Fruit fly (Drosophila melanogaster) whole organism, embryonic: Measurements from ENCODE around the gene CG3919.

Experiments used
- B-H1 ChIP-seq: fragments of 200-800 bp; sonication (Bioruptor generic); IDR thresholded peaks from 3 replicates; pipeline ENCODE4 v1.3.6; 2022; ENCODE audit warnings: missing biosample characterization, missing genetic modification characterization
- Bgb ChIP-seq: fragments of 200-800 bp; sonication (Bioruptor generic); IDR thresholded peaks from 2 replicates; pipeline ENCODE4 v1.3.6; 2022; ENCODE audit warnings: missing biosample characterization, missing genetic modification characterization; ENCODE audit not compliant: partially characterized antibody
- Bteb2 ChIP-seq: fragments of 200-800 bp; sonication (Bioruptor generic); optimal IDR thresholded peaks from 2 replicates; lab custom pipeline; 2016; ENCODE audit warnings: missing biosample characterization, missing genetic modification characterization
- CG11085 ChIP-seq: fragments of 200-800 bp; sonication (Bioruptor generic); IDR thresholded peaks from 2 replicates; pipeline ENCODE4 v1.3.6; 2022; ENCODE audit warnings: missing biosample characterization, missing genetic modification characterization
- CG12071 ChIP-seq: fragments of 200-800 bp; sonication (Bioruptor generic); optimal IDR thresholded peaks from 3 replicates; lab custom pipeline; 2018; ENCODE audit warnings: missing biosample characterization, mild to moderate bottlenecking, missing genetic modification characterization
- CG13894 ChIP-seq: fragments of 200-800 bp; sonication (Bioruptor generic); optimal IDR thresholded peaks from 3 replicates; lab custom pipeline; 2018; ENCODE audit warnings: missing biosample characterization, mild to moderate bottlenecking, missing genetic modification characterization, moderate library complexity
- CG14014 ChIP-seq: fragments of 200-800 bp; sonication (Bioruptor generic); IDR thresholded peaks from 2 replicates; pipeline ENCODE4 v1.3.6; 2022; ENCODE audit warnings: missing biosample characterization, missing genetic modification characterization
- CG1529 ChIP-seq: fragments of 200-800 bp; sonication (Bioruptor generic); optimal IDR thresholded peaks from 3 replicates; lab custom pipeline; 2018; ENCODE audit warnings: missing biosample characterization, missing genetic modification characterization
- CG1792 ChIP-seq: fragments of 200-800 bp; sonication (Bioruptor generic); optimal IDR thresholded peaks from 2 replicates; lab custom pipeline; 2016; ENCODE audit warnings: missing biosample characterization, missing genetic modification characterization
- CG30020 ChIP-seq: fragments of 200-800 bp; optimal IDR thresholded peaks from 2 replicates; lab custom pipeline; 2019; ENCODE audit warnings: missing biosample characterization, mild to moderate bottlenecking, missing genetic modification characterization, moderate library complexity
- CG3065 ChIP-seq: fragments of 200-800 bp; sonication (Bioruptor generic); optimal IDR thresholded peaks from 2 replicates; lab custom pipeline; 2016; ENCODE audit warnings: missing biosample characterization, missing genetic modification characterization
- CG31365 ChIP-seq: fragments of 200-800 bp; sonication (Bioruptor generic); optimal IDR thresholded peaks from 2 replicates; lab custom pipeline; 2018; ENCODE audit warnings: missing biosample characterization, mild to moderate bottlenecking, missing genetic modification characterization
- CG4854 ChIP-seq: fragments of 200-800 bp; sonication (Bioruptor generic); optimal IDR thresholded peaks from 2 replicates; lab custom pipeline; 2016; ENCODE audit warnings: missing biosample characterization, missing genetic modification characterization, inconsistent platforms
- CG6272 ChIP-seq: fragments of 200-800 bp; sonication (Bioruptor generic); IDR thresholded peaks from 2 replicates; pipeline ENCODE4 v1.3.6; 2022; ENCODE audit warnings: missing biosample characterization, missing genetic modification characterization
- CG6689 ChIP-seq: fragments of 200-800 bp; sonication (Bioruptor generic); IDR thresholded peaks from 2 replicates; pipeline ENCODE4 v1.3.6; 2022; ENCODE audit warnings: missing biosample characterization, missing genetic modification characterization
- CG9609 ChIP-seq: fragments of 200-800 bp; sonication (Bioruptor generic); optimal IDR thresholded peaks from 3 replicates; lab custom pipeline; 2016; ENCODE audit warnings: missing biosample characterization, missing genetic modification characterization
- Dref ChIP-seq: fragments of 200-800 bp; sonication (Bioruptor generic); IDR thresholded peaks from 2 replicates; pipeline ENCODE4 v1.3.6; 2022; ENCODE audit warnings: missing biosample characterization, missing genetic modification characterization
- Drgx ChIP-seq: fragments of 200-800 bp; sonication (Bioruptor generic); IDR thresholded peaks from 2 replicates; pipeline ENCODE4 v1.3.6; 2022; ENCODE audit warnings: missing biosample characterization, missing genetic modification characterization
- ERR ChIP-seq: fragments of 200-800 bp; sonication (Bioruptor generic); optimal IDR thresholded peaks from 2 replicates; lab custom pipeline; 2016; ENCODE audit warnings: missing biosample characterization, missing genetic modification characterization
- Gsc ChIP-seq: fragments of 200-800 bp; sonication (Bioruptor generic); IDR thresholded peaks from 2 replicates; pipeline ENCODE4 v1.3.6; 2022; ENCODE audit warnings: missing biosample characterization, missing genetic modification characterization
- NK7.1 ChIP-seq: fragments of 200-800 bp; sonication (Bioruptor generic); optimal IDR thresholded peaks from 3 replicates; lab custom pipeline; 2016; ENCODE audit warnings: missing biosample characterization, missing genetic modification characterization
- Pdp1 ChIP-seq, 2 experiments: fragments of 200-800 bp; sonication (Bioruptor generic); optimal IDR thresholded peaks; 3 replicates each; lab custom pipeline; 2016; ENCODE audit warnings: missing biosample characterization in 2 of 2, missing genetic modification characterization in 2 of 2, mild to moderate bottlenecking in 1 of 2, moderate library complexity in 1 of 2
- Taf1 ChIP-seq: fragments of 200-800 bp; sonication (Bioruptor generic); IDR thresholded peaks from 2 replicates; pipeline ENCODE4 v1.3.6; 2022; ENCODE audit warnings: missing biosample characterization, missing genetic modification characterization
- Vsx1 ChIP-seq: fragments of 200-800 bp; sonication (Bioruptor generic); optimal IDR thresholded peaks from 2 replicates; lab custom pipeline; 2017; ENCODE audit warnings: missing biosample characterization, mild to moderate bottlenecking, missing genetic modification characterization, missing genetic modification reagents
- abd-A ChIP-seq: fragments of 200-800 bp; sonication (Bioruptor generic); optimal IDR thresholded peaks from 3 replicates; lab custom pipeline; 2019; ENCODE audit warnings: missing biosample characterization, mild to moderate bottlenecking, missing genetic modification characterization, moderate library complexity
- ac ChIP-seq: fragments of 200-800 bp; sonication (Bioruptor generic); optimal IDR thresholded peaks from 3 replicates; lab custom pipeline; 2017; ENCODE audit warnings: missing biosample characterization, mild to moderate bottlenecking, missing genetic modification characterization
- ash1 ChIP-seq: fragments of 200-800 bp; sonication (Bioruptor generic); optimal IDR thresholded peaks from 2 replicates; lab custom pipeline; 2018; ENCODE audit warnings: missing biosample characterization, mild to moderate bottlenecking, missing genetic modification characterization
- ato ChIP-seq: fragments of 200-800 bp; sonication (Bioruptor generic); IDR thresholded peaks from 2 replicates; pipeline ENCODE4 v1.3.6; 2022; ENCODE audit warnings: missing biosample characterization, missing genetic modification characterization; ENCODE audit not compliant: partially characterized antibody
- bcd ChIP-seq: fragments of 200-800 bp; sonication (Bioruptor generic); optimal IDR thresholded peaks from 2 replicates; lab custom pipeline; 2017; ENCODE audit warnings: missing biosample characterization, mild to moderate bottlenecking, missing genetic modification characterization
- bsh ChIP-seq, 2 experiments: fragments of 200-800 bp; sonication (Bioruptor generic); optimal IDR thresholded peaks; 2 replicates each; lab custom pipeline; 2017 to 2018; ENCODE audit warnings: mild to moderate bottlenecking in 2 of 2, missing biosample characterization in 2 of 2, missing genetic modification characterization in 2 of 2, moderate library complexity in 1 of 2
- corto ChIP-seq: fragments of 200-800 bp; sonication (Bioruptor generic); optimal IDR thresholded peaks from 2 replicates; lab custom pipeline; 2016; ENCODE audit warnings: missing biosample characterization, mild to moderate bottlenecking, missing genetic modification characterization, moderate library complexity
- croc ChIP-seq: fragments of 200-800 bp; sonication (Bioruptor generic); conservative IDR thresholded peaks from 3 replicates; pipeline ENCODE4 v1.3.6; 2022; ENCODE audit warnings: missing biosample characterization, missing genetic modification characterization
- da ChIP-seq: fragments of 200-800 bp; sonication (Bioruptor generic); optimal IDR thresholded peaks from 2 replicates; lab custom pipeline; 2016; ENCODE audit warnings: missing biosample characterization, missing genetic modification characterization
- disco-r ChIP-seq: fragments of 200-800 bp; sonication (Bioruptor generic); optimal IDR thresholded peaks from 2 replicates; lab custom pipeline; 2016; ENCODE audit warnings: missing biosample characterization, missing genetic modification characterization
- dmrt11E ChIP-seq: fragments of 200-800 bp; sonication (Bioruptor generic); optimal IDR thresholded peaks from 3 replicates; lab custom pipeline; 2018; ENCODE audit warnings: missing biosample characterization, mild to moderate bottlenecking, missing genetic modification characterization, moderate library complexity
- dpn ChIP-seq, 2 experiments: fragments of 200-800 bp; sonication (Bioruptor generic); optimal IDR thresholded peaks; 3 replicates each; lab custom pipeline; 2016; ENCODE audit warnings: missing biosample characterization in 2 of 2, missing genetic modification characterization in 2 of 2
- gce ChIP-seq: fragments of 200-800 bp; sonication (Bioruptor generic); IDR thresholded peaks from 3 replicates; pipeline ENCODE4 v1.3.6; 2022; ENCODE audit warnings: missing biosample characterization, missing genetic modification characterization
- gfzf ChIP-seq: fragments of 200-800 bp; sonication (Bioruptor generic); optimal IDR thresholded peaks from 2 replicates; lab custom pipeline; 2016; ENCODE audit warnings: missing biosample characterization, mild to moderate bottlenecking, missing genetic modification characterization, moderate library complexity
- ham ChIP-seq: fragments of 200-800 bp; sonication (Bioruptor generic); IDR thresholded peaks from 2 replicates; pipeline ENCODE4 v1.3.6; 2022; ENCODE audit warnings: missing biosample characterization, missing genetic modification characterization
- ind ChIP-seq: fragments of 200-800 bp; sonication (Bioruptor generic); optimal IDR thresholded peaks from 3 replicates; lab custom pipeline; 2016; ENCODE audit warnings: missing biosample characterization, missing genetic modification characterization
- ken ChIP-seq: fragments of 200-800 bp; sonication (Bioruptor generic); IDR thresholded peaks from 3 replicates; pipeline ENCODE4 v1.3.6; 2022; ENCODE audit warnings: missing biosample characterization, missing genetic modification characterization
- nerfin-2 ChIP-seq: fragments of 200-800 bp; sonication (Bioruptor generic); IDR thresholded peaks from 2 replicates; pipeline ENCODE4 v1.3.6; 2022; ENCODE audit warnings: missing biosample characterization, missing genetic modification characterization; ENCODE audit not compliant: partially characterized antibody
- nom ChIP-seq: fragments of 200-800 bp; sonication (Bioruptor generic); optimal IDR thresholded peaks from 2 replicates; lab custom pipeline; 2017; ENCODE audit warnings: missing biosample characterization, missing genetic modification characterization, mild to moderate bottlenecking, moderate library complexity, missing genetic modification reagents
- org-1 ChIP-seq: fragments of 200-800 bp; sonication (Bioruptor generic); optimal IDR thresholded peaks from 2 replicates; lab custom pipeline; 2017; ENCODE audit warnings: missing biosample characterization, missing genetic modification characterization
- pb ChIP-seq: fragments of 200-800 bp; sonication (Bioruptor generic); optimal IDR thresholded peaks from 3 replicates; lab custom pipeline; 2016; ENCODE audit warnings: missing biosample characterization, missing genetic modification characterization
- rib ChIP-seq: fragments of 200-800 bp; sonication (Bioruptor generic); IDR thresholded peaks from 2 replicates; pipeline ENCODE4 v1.3.6; 2022; ENCODE audit warnings: missing biosample characterization, missing genetic modification characterization
- sim ChIP-seq: fragments of 200-800 bp; sonication (Bioruptor generic); IDR thresholded peaks from 2 replicates; pipeline ENCODE4 v1.3.6; 2022; ENCODE audit warnings: missing biosample characterization, missing genetic modification characterization
- tgo ChIP-seq: fragments of 200-800 bp; sonication (Bioruptor generic); IDR thresholded peaks from 3 replicates; pipeline ENCODE4 v1.3.6; 2022; ENCODE audit warnings: missing biosample characterization, missing genetic modification characterization
- usp ChIP-seq: fragments of >200 bp; optimal IDR thresholded peaks from 2 replicates; lab custom pipeline; 2017; ENCODE audit warnings: missing biosample characterization, missing genetic modification characterization
- vfl ChIP-seq: fragments of 200-800 bp; sonication (Bioruptor generic); optimal IDR thresholded peaks from 2 replicates; lab custom pipeline; 2016; ENCODE audit warnings: missing biosample characterization, missing genetic modification characterization
- vnd ChIP-seq: fragments of 200-800 bp; sonication (Bioruptor generic); IDR thresholded peaks from 3 replicates; pipeline ENCODE4 v1.3.6; 2022; ENCODE audit warnings: missing biosample characterization, missing genetic modification characterization; ENCODE audit not compliant: partially characterized antibody
- zen2 ChIP-seq: fragments of 200-800 bp; sonication (Bioruptor generic); IDR thresholded peaks from 3 replicates; pipeline ENCODE4 v1.3.6; 2022; ENCODE audit warnings: missing biosample characterization, missing genetic modification characterization; ENCODE audit not compliant: partially characterized antibody

Gene CG3919

DNA sequence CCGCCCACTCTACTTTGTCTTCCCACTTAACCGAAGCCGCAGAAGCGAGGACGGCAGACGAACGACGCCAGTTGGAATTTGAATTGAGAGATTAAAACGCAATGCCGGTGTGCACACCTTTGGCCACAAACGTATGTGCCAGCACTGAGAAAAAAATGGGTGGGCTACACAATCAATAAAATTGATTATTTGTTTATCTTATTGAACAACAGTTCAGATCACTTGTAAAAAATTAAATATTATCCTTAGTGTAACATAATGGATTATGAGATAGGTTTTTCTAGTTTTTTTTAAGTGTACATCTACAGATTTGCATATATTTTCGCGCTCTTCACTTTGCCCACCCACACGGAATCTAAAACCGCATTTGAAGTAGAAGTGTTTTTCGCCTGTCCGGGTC, 41.1 kb downstream of the CG3919 start (continued):
- TF ChIP-seq bcd (GFP tag; lab: Kevin White, UChicago) (peak; percentile 19), CG6272 (no peak), da (GFP tag; lab: Kevin White, UChicago) (no peak), CG4854 (GFP tag; lab: Kevin White, UChicago) (no peak), nom (no peak), Vsx1 (GFP tag; lab: Kevin White, UChicago) (no peak), Gsc (GFP tag; lab: Robert Waterston, UW) (no peak), gce (GFP tag; lab: Robert Waterston, UW) (no peak), Bgb (GFP tag; lab: Robert Waterston, UW) (no peak), CG12071 (GFP tag; lab: Kevin White, UChicago) (no peak), usp (GFP tag; lab: Kevin White, UChicago) (no peak), CG13894 (tag; lab: Kevin White, UChicago) (no peak), CG1792 (GFP tag; lab: Kevin White, UChicago) (no peak), CG6689 (GFP tag; lab: Robert Waterston, UW) (peak; percentile 56), ham (GFP tag; lab: Robert Waterston, UW) (no peak), CG3065 (no peak), zen2 (GFP tag; lab: Robert Waterston, UW) (no peak), abd-A (no peak), nerfin-2 (GFP tag; lab: Robert Waterston, UW) (no peak), Pdp1 (GFP tag; optimal IDR thresholded peaks at IDR 0.05; lab: Kevin White, UChicago) (no peak), tgo (GFP tag; lab: Robert Waterston, UW) (no peak), CG1529 (GFP tag; lab: Kevin White, UChicago) (no peak), rib (GFP tag; lab: Robert Waterston, UW) (no peak), CG9609 (GFP tag; lab: Kevin White, UChicago) (no peak), croc (GFP tag; lab: Robert Waterston, UW) (no peak), disco-r (no peak), ind (no peak), ac (no peak), vnd (GFP tag; lab: Robert Waterston, UW) (no peak), ash1 (no peak), CG11085 (GFP tag; lab: Robert Waterston, UW) (no peak), CG30020 (tag; lab: Kevin White, UChicago) (no peak), corto (GFP tag; lab: Kevin White, UChicago) (no peak), Taf1 (no peak), B-H1 (GFP tag; lab: Robert Waterston, UW) (no peak; the same call in 1 of the 3 replicates), ken (no peak), org-1 (GFP tag; lab: Kevin White, UChicago) (no peak), NK7.1 (GFP tag; lab: Kevin White, UChicago) (no peak), sim (peak; percentile 48; the same call in 1 of the 2 replicates), CG31365 (tag; lab: Kevin White, UChicago) (no peak), dmrt11E (peak; percentile 45), CG14014 (no peak), bsh (GFP tag; optimal IDR thresholded peaks at IDR 0.05; lab: Kevin White, UChicago) (peak in 1 of 2 experiments; percentile 45), Dref (GFP tag; lab: Robert Waterston, UW) (no peak), pb (GFP tag; lab: Kevin White, UChicago) (no peak), Bteb2 (GFP tag; lab: Kevin White, UChicago) (no peak), ERR (GFP tag; lab: Kevin White, UChicago) (no peak), vfl (no peak), Drgx (GFP tag; lab: Robert Waterston, UW) (peak; percentile 76), ato (GFP tag; lab: Robert Waterston, UW) (no peak), dpn (GFP tag; optimal IDR thresholded peaks at IDR 0.05; lab: Kevin White, UChicago) (peak in 1 of 2 experiments; percentile 35), gfzf (no peak)
